Worm (Caenorhabditis elegans): ENCODE results near the gene aagr-1.

DNA sequence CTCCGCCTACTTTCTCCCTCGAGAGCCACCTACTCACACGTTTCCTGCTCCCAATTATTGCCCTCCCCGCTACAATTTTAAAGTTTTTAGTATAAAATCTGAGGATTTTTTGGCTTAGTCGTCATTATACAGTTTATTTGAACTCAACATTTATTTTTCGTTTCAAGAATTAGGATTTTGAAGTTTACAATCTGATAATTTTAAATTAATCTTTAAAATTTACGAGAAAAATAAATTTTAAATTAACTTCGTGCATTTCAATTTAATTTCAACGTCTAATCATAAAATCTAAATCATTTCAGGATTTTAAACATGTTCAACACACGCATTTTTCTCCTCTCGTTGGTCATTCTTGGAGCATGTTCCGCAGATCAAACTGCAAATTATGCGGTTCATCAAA is 37.4 kb upstream of the aagr-1 start, which contains the start of gene F35H10.2:
- TF ChIP-seq hlh-13 (GFP tag; optimal IDR thresholded peaks at IDR 0.05) (no peak), ahr-1 (tag; optimal IDR thresholded peaks at IDR 0.05) (no peak), unc-86 (tag; optimal IDR thresholded peaks at IDR 0.05) (no peak), ceh-24 (tag; optimal IDR thresholded peaks at IDR 0.05) (no peak), T23F11.4 (GFP tag; optimal IDR thresholded peaks at IDR 0.05) (no peak)
